Fruit fly (Drosophila melanogaster) whole organism, embryonic: ENCODE data around the gene Pde6.

ENCODE experiments used
- BtbVII ChIP-seq: fragments of 200-800 bp; sonication (Bioruptor generic); optimal IDR thresholded peaks from 3 replicates; lab custom pipeline; 2017; ENCODE audit warnings: missing biosample characterization, mild to moderate bottlenecking, missing genetic modification characterization
- CG10565 ChIP-seq: fragments of 200-800 bp; sonication (Bioruptor generic); optimal IDR thresholded peaks from 3 replicates; lab custom pipeline; 2016; ENCODE audit warnings: missing biosample characterization, mild to moderate bottlenecking, missing genetic modification characterization
- CG13296 ChIP-seq: fragments of 200-800 bp; sonication (Bioruptor generic); optimal IDR thresholded peaks from 3 replicates; lab custom pipeline; 2018; ENCODE audit warnings: missing biosample characterization, mild to moderate bottlenecking, missing genetic modification characterization
- CG14860 ChIP-seq: fragments of 200-800 bp; sonication (Bioruptor generic); IDR thresholded peaks from 3 replicates; pipeline ENCODE4 v1.3.6; 2022; ENCODE audit warnings: missing biosample characterization, missing genetic modification characterization; ENCODE audit not compliant: partially characterized antibody
- CG15269 ChIP-seq: fragments of 200-800 bp; sonication (Bioruptor generic); optimal IDR thresholded peaks from 2 replicates; lab custom pipeline; 2018; ENCODE audit warnings: missing biosample characterization, mild to moderate bottlenecking, missing genetic modification characterization, moderate library complexity
- CG15514 ChIP-seq: fragments of 200-800 bp; sonication (Bioruptor generic); optimal IDR thresholded peaks from 3 replicates; lab custom pipeline; 2017; ENCODE audit warnings: missing biosample characterization, missing genetic modification characterization, mild to moderate bottlenecking, moderate library complexity, missing genetic modification reagents
- CG2120 ChIP-seq: fragments of 200-800 bp; sonication (Bioruptor generic); optimal IDR thresholded peaks from 3 replicates; lab custom pipeline; 2016; ENCODE audit warnings: missing biosample characterization, missing genetic modification characterization
- CG30020 ChIP-seq: fragments of 200-800 bp; optimal IDR thresholded peaks from 2 replicates; lab custom pipeline; 2019; ENCODE audit warnings: missing biosample characterization, mild to moderate bottlenecking, missing genetic modification characterization, moderate library complexity
- CG30403 ChIP-seq: fragments of 200-800 bp; sonication (Bioruptor generic); optimal IDR thresholded peaks from 3 replicates; lab custom pipeline; 2016; ENCODE audit warnings: missing biosample characterization, missing genetic modification characterization
- CG31388 ChIP-seq: fragments of 200-800 bp; sonication (Bioruptor generic); optimal IDR thresholded peaks from 2 replicates; lab custom pipeline; 2016; ENCODE audit warnings: missing biosample characterization, missing genetic modification characterization
- CG3163 ChIP-seq: fragments of 200-800 bp; sonication (Bioruptor generic); optimal IDR thresholded peaks from 3 replicates; lab custom pipeline; 2016; ENCODE audit warnings: missing biosample characterization, missing genetic modification characterization
- CG3281 ChIP-seq: fragments of 200-800 bp; sonication (Bioruptor generic); optimal IDR thresholded peaks from 3 replicates; lab custom pipeline; 2017; ENCODE audit warnings: missing biosample characterization, mild to moderate bottlenecking, missing genetic modification characterization
- CG6175 ChIP-seq: fragments of 200-800 bp; sonication (Bioruptor generic); IDR thresholded peaks from 3 replicates; pipeline ENCODE4 v1.3.6; 2022; ENCODE audit warnings: missing biosample characterization, missing genetic modification characterization
- CG6765 ChIP-seq: fragments of 200-800 bp; sonication (Bioruptor generic); optimal IDR thresholded peaks from 3 replicates; lab custom pipeline; 2017; ENCODE audit warnings: missing biosample characterization, mild to moderate bottlenecking, missing genetic modification characterization
- CG6813 ChIP-seq: fragments of 200-800 bp; sonication (Bioruptor generic); optimal IDR thresholded peaks from 2 replicates; lab custom pipeline; 2017; ENCODE audit warnings: missing biosample characterization, missing genetic modification characterization, mild to moderate bottlenecking, moderate library complexity, missing genetic modification reagents
- CG7357 ChIP-seq: fragments of 200-800 bp; sonication (Bioruptor generic); IDR thresholded peaks from 3 replicates; pipeline ENCODE4 v1.3.6; 2022; ENCODE audit warnings: missing biosample characterization, missing genetic modification characterization
- CG7556 ChIP-seq: fragments of 200-800 bp; sonication (Bioruptor generic); optimal IDR thresholded peaks from 2 replicates; lab custom pipeline; 2017; ENCODE audit warnings: missing biosample characterization, mild to moderate bottlenecking, missing genetic modification characterization
- CG9817 ChIP-seq: fragments of 200-800 bp; sonication (Bioruptor generic); optimal IDR thresholded peaks from 2 replicates; lab custom pipeline; 2018; ENCODE audit warnings: missing biosample characterization, mild to moderate bottlenecking, missing genetic modification characterization, moderate library complexity
- Fer3 ChIP-seq: fragments of 200-800 bp; sonication (Bioruptor generic); optimal IDR thresholded peaks from 2 replicates; lab custom pipeline; 2018; ENCODE audit warnings: missing biosample characterization, mild to moderate bottlenecking, missing genetic modification characterization, moderate library complexity
- GATAe ChIP-seq: fragments of 200-800 bp; sonication (Bioruptor generic); conservative IDR thresholded peaks from 2 replicates; pipeline ENCODE4 v1.3.6; 2022; ENCODE audit warnings: missing biosample characterization, missing genetic modification characterization
- HHEX ChIP-seq: fragments of 200-800 bp; sonication (Bioruptor generic); optimal IDR thresholded peaks from 3 replicates; lab custom pipeline; 2017; ENCODE audit warnings: missing biosample characterization, mild to moderate bottlenecking, missing genetic modification characterization, missing genetic modification reagents
- Hmr ChIP-seq: fragments of 200-800 bp; sonication (Bioruptor generic); optimal IDR thresholded peaks from 3 replicates; lab custom pipeline; 2017; ENCODE audit warnings: mild to moderate bottlenecking, missing biosample characterization, missing genetic modification reagents, missing genetic modification characterization
- MBD-R2 ChIP-seq: fragments of 200-800 bp; sonication (Bioruptor generic); IDR thresholded peaks from 2 replicates; pipeline ENCODE4 v1.3.6; 2022; ENCODE audit warnings: missing biosample characterization, missing genetic modification characterization
- PHDP ChIP-seq: fragments of 200-800 bp; sonication (Bioruptor generic); optimal IDR thresholded peaks from 3 replicates; lab custom pipeline; 2018; ENCODE audit warnings: missing biosample characterization, mild to moderate bottlenecking, missing genetic modification characterization, moderate library complexity
- Rfx ChIP-seq: fragments of 200-800 bp; sonication (Bioruptor generic); IDR thresholded peaks from 2 replicates; pipeline ENCODE4 v1.3.6; 2022; ENCODE audit warnings: missing biosample characterization, missing genetic modification characterization
- Sox102F ChIP-seq: fragments of 200-800 bp; sonication (Bioruptor generic); optimal IDR thresholded peaks from 2 replicates; lab custom pipeline; 2018; ENCODE audit warnings: missing biosample characterization, mild to moderate bottlenecking, missing genetic modification characterization, moderate library complexity
- Trl ChIP-seq, 3 experiments: fragments of >200 bp in 2 of 3; fragments of 200-800 bp in 1 of 3; sonication (Bioruptor generic) in 1 of 3; optimal IDR thresholded peaks; 2 replicates in 1 of 3; 3 replicates in 2 of 3; lab custom pipeline; 2016 to 2017; ENCODE audit warnings: missing biosample characterization in 1 of 3, missing genetic modification characterization in 1 of 3
- Vsx1 ChIP-seq: fragments of 200-800 bp; sonication (Bioruptor generic); optimal IDR thresholded peaks from 2 replicates; lab custom pipeline; 2017; ENCODE audit warnings: missing biosample characterization, mild to moderate bottlenecking, missing genetic modification characterization, missing genetic modification reagents
- Xrp1 ChIP-seq: fragments of 200-800 bp; sonication (Bioruptor generic); IDR thresholded peaks from 2 replicates; pipeline ENCODE4 v1.3.6; 2022; ENCODE audit warnings: missing biosample characterization, missing genetic modification characterization
- abd-A ChIP-seq: fragments of 200-800 bp; sonication (Bioruptor generic); optimal IDR thresholded peaks from 3 replicates; lab custom pipeline; 2019; ENCODE audit warnings: missing biosample characterization, mild to moderate bottlenecking, missing genetic modification characterization, moderate library complexity
- caup ChIP-seq: fragments of 200-800 bp; sonication (Bioruptor generic); optimal IDR thresholded peaks from 3 replicates; lab custom pipeline; 2017; ENCODE audit warnings: missing biosample characterization, mild to moderate bottlenecking, missing genetic modification characterization, moderate library complexity; ENCODE audit not compliant: severe bottlenecking
- chinmo ChIP-seq: fragments of 200-800 bp; sonication (Bioruptor generic); IDR thresholded peaks from 4 replicates; pipeline ENCODE4 v1.3.6; 2022; ENCODE audit warnings: missing biosample characterization, missing genetic modification characterization; ENCODE audit not compliant: partially characterized antibody
- chm ChIP-seq: fragments of 200-800 bp; sonication (Bioruptor generic); IDR thresholded peaks from 2 replicates; pipeline ENCODE4 v1.3.6; 2022; ENCODE audit warnings: missing biosample characterization, missing genetic modification characterization
- cwo ChIP-seq: fragments of 200-800 bp; sonication (Bioruptor generic); optimal IDR thresholded peaks from 3 replicates; lab custom pipeline; 2017; ENCODE audit warnings: missing biosample characterization, missing genetic modification characterization, mild to moderate bottlenecking, moderate library complexity, missing genetic modification reagents
- exex ChIP-seq: fragments of 200-800 bp; sonication (Bioruptor generic); optimal IDR thresholded peaks from 4 replicates; lab custom pipeline; 2018; ENCODE audit warnings: missing biosample characterization, mild to moderate bottlenecking, missing genetic modification characterization, moderate library complexity
- h ChIP-seq: fragments of >200 bp; optimal IDR thresholded peaks from 2 replicates; lab custom pipeline; 2017
- knrl ChIP-seq: fragments of 200-800 bp; sonication (Bioruptor generic); IDR thresholded peaks from 3 replicates; pipeline ENCODE4 v1.3.6; 2022; ENCODE audit warnings: missing biosample characterization, missing genetic modification characterization; ENCODE audit not compliant: partially characterized antibody
- oc ChIP-seq: fragments of 200-800 bp; sonication (Bioruptor generic); optimal IDR thresholded peaks from 2 replicates; lab custom pipeline; 2018; ENCODE audit warnings: missing biosample characterization, mild to moderate bottlenecking, missing genetic modification characterization, moderate library complexity
- pros ChIP-seq: fragments of 200-800 bp; sonication (Bioruptor generic); optimal IDR thresholded peaks from 3 replicates; lab custom pipeline; 2019; ENCODE audit warnings: missing biosample characterization, mild to moderate bottlenecking, missing genetic modification characterization, moderate library complexity
- schlank ChIP-seq: fragments of 200-800 bp; sonication (Bioruptor generic); optimal IDR thresholded peaks from 2 replicates; lab custom pipeline; 2018; ENCODE audit warnings: missing biosample characterization, mild to moderate bottlenecking, missing genetic modification characterization
- sens ChIP-seq: fragments of 200-800 bp; sonication (Bioruptor generic); peaks from one replicate; lab custom pipeline; 2016; ENCODE audit warnings: missing biosample characterization, missing genetic modification characterization
- sens-2 ChIP-seq: fragments of 200-800 bp; sonication (Bioruptor generic); IDR thresholded peaks from 2 replicates; pipeline ENCODE4 v1.3.6; 2022; ENCODE audit warnings: missing biosample characterization, missing genetic modification characterization
- sisA ChIP-seq: fragments of 200-800 bp; sonication (Bioruptor generic); IDR thresholded peaks from 2 replicates; pipeline ENCODE4 v1.3.6; 2022; ENCODE audit warnings: missing biosample characterization, missing genetic modification characterization
- sqz ChIP-seq: fragments of 200-800 bp; sonication (Bioruptor generic); optimal IDR thresholded peaks from 3 replicates; lab custom pipeline; 2018; ENCODE audit warnings: missing biosample characterization, mild to moderate bottlenecking, missing genetic modification characterization
- wdn ChIP-seq: fragments of 200-800 bp; sonication (Bioruptor generic); IDR thresholded peaks from 2 replicates; pipeline ENCODE4 v1.3.6; 2022; ENCODE audit warnings: missing biosample characterization, missing genetic modification characterization
- zen ChIP-seq: fragments of 200-800 bp; sonication (Bioruptor generic); optimal IDR thresholded peaks from 3 replicates; lab custom pipeline; 2018; ENCODE audit warnings: missing biosample characterization, mild to moderate bottlenecking, missing genetic modification characterization, moderate library complexity

Gene Pde6

dm6 chr3R:14473574-14473973 lies 84.5 kb downstream of the Pde6 start (continued):
- no peak for TF ChIP-seq CG14860 (GFP tag; lab: Robert Waterston, UW)
- TF ChIP-seq Sox102F (GFP tag; lab: Kevin White, UChicago), result peak; percentile 50
- TF ChIP-seq CG3163 (GFP tag; lab: Kevin White, UChicago), result no peak
- peak; percentile 47 for TF ChIP-seq CG30403 (GFP tag; lab: Kevin White, UChicago)
- TF ChIP-seq zen (tag; lab: Kevin White, UChicago), result peak; percentile 26
- no peak for TF ChIP-seq CG31388 (GFP tag; lab: Kevin White, UChicago)
- no peak for TF ChIP-seq oc (tag; lab: Kevin White, UChicago)
- peak; percentile 40 for TF ChIP-seq CG7556 (GFP tag; lab: Kevin White, UChicago)
- no peak for TF ChIP-seq CG6175

dm6 chr3R:14472580-14473353 lies 85.3 kb downstream of the Pde6 start:
- peak; percentile 12 for TF ChIP-seq HHEX
- no peak for TF ChIP-seq h
- TF ChIP-seq pros (GFP tag; lab: Kevin White, UChicago), result peak; percentile 29
- peak; percentile 29; the same call in 1 of the 2 replicates for TF ChIP-seq Rfx (GFP tag; lab: Robert Waterston, UW)
- TF ChIP-seq wdn (GFP tag; lab: Robert Waterston, UW), result no peak
- TF ChIP-seq caup (GFP tag; lab: Kevin White, UChicago), result peak; percentile 19
- peak; percentile 91 for TF ChIP-seq sqz (GFP tag; lab: Kevin White, UChicago)
- TF ChIP-seq abd-A (tag; lab: Kevin White, UChicago), result peak; percentile 71
- no peak for TF ChIP-seq CG10565
- peak; percentile 52 for TF ChIP-seq Vsx1 (GFP tag; lab: Kevin White, UChicago)
- TF ChIP-seq Xrp1, result peak; percentile 22; the same call in 1 of the 2 replicates
- peak; percentile 16 for TF ChIP-seq CG9817 (tag; lab: Kevin White, UChicago)
- peak; percentile 63 for TF ChIP-seq cwo
- no peak for TF ChIP-seq CG15269
- TF ChIP-seq CG3281 (GFP tag; lab: Kevin White, UChicago), result peak; percentile 54
- peak; percentile 55 for TF ChIP-seq GATAe (GFP tag; lab: Robert Waterston, UW)
- TF ChIP-seq Trl (optimal IDR thresholded peaks at IDR 0.05; lab: Kevin White, UChicago), result peak; percentile 30 to 78
- TF ChIP-seq Trl (GFP tag; optimal IDR thresholded peaks at IDR 0.05; lab: Kevin White, UChicago), result no peak
- no peak for TF ChIP-seq knrl (GFP tag; lab: Robert Waterston, UW)
- TF ChIP-seq schlank (tag; lab: Kevin White, UChicago), result peak; percentile 23
- TF ChIP-seq CG6813 (GFP tag; lab: Kevin White, UChicago), result peak; percentile 43
- TF ChIP-seq exex, result peak; percentile 82
- TF ChIP-seq CG6765, result peak; percentile 25
- TF ChIP-seq chinmo (GFP tag; lab: Robert Waterston, UW), result 0 out of 4 replicates have a peak, but pooled peaks have one; percentile 62
- peak; percentile 0 for TF ChIP-seq CG13296
- TF ChIP-seq Fer3, result peak; percentile 21
- TF ChIP-seq CG15514 (GFP tag; lab: Kevin White, UChicago), result peak; percentile 46
- TF ChIP-seq PHDP, result peak; percentile 27
- no peak for TF ChIP-seq sens-2 (GFP tag; lab: Robert Waterston, UW)
- no peak for TF ChIP-seq sisA (GFP tag; lab: Robert Waterston, UW)
- TF ChIP-seq CG2120 (GFP tag; lab: Kevin White, UChicago), result peak; percentile 13
- 0 out of 2 replicates have a peak, but pooled peaks have one; percentile 2 for TF ChIP-seq MBD-R2 (GFP tag; lab: Robert Waterston, UW)
- 0 out of 2 replicates have a peak, but pooled peaks have one; percentile 11 for TF ChIP-seq chm
- TF ChIP-seq CG7357, result no peak
- peak; percentile 28 for TF ChIP-seq BtbVII (GFP tag; lab: Kevin White, UChicago)
- TF ChIP-seq CG30020, result no peak
- peak; percentile 44 for TF ChIP-seq Hmr (GFP tag; lab: Kevin White, UChicago)
- TF ChIP-seq sens (GFP tag; lab: Kevin White, UChicago), result peak; percentile 74
